Fruit fly (Drosophila melanogaster) whole organism, embryonic: ENCODE results near the gene CG33172.

Source experiments
- Ada2b ChIP-seq: fragments of 200-800 bp; sonication (Bioruptor generic); IDR thresholded peaks from 2 replicates; pipeline ENCODE4 v1.3.6; 2022; ENCODE audit warnings: missing biosample characterization, missing genetic modification characterization
- Asciz ChIP-seq: fragments of 200-800 bp; sonication (Bioruptor generic); optimal IDR thresholded peaks from 2 replicates; lab custom pipeline; 2017; ENCODE audit warnings: missing biosample characterization, mild to moderate bottlenecking, missing genetic modification characterization, missing genetic modification reagents
- CG11247 ChIP-seq: fragments of 200-800 bp; sonication (Bioruptor generic); IDR thresholded peaks from 2 replicates; pipeline ENCODE4 v1.3.6; 2022; ENCODE audit warnings: missing biosample characterization, missing genetic modification characterization
- CG12071 ChIP-seq: fragments of 200-800 bp; sonication (Bioruptor generic); optimal IDR thresholded peaks from 3 replicates; lab custom pipeline; 2018; ENCODE audit warnings: missing biosample characterization, mild to moderate bottlenecking, missing genetic modification characterization
- CG18011 ChIP-seq: fragments of 200-800 bp; sonication (Bioruptor generic); optimal IDR thresholded peaks from 2 replicates; lab custom pipeline; 2017; ENCODE audit warnings: missing biosample characterization, missing genetic modification characterization, mild to moderate bottlenecking, moderate library complexity, missing genotype
- CG2116 ChIP-seq: fragments of 200-800 bp; sonication (Bioruptor generic); optimal IDR thresholded peaks from 3 replicates; lab custom pipeline; 2018; ENCODE audit warnings: missing biosample characterization, mild to moderate bottlenecking, missing genetic modification characterization
- CG2120 ChIP-seq: fragments of 200-800 bp; sonication (Bioruptor generic); optimal IDR thresholded peaks from 3 replicates; lab custom pipeline; 2016; ENCODE audit warnings: missing biosample characterization, missing genetic modification characterization
- CG30431 ChIP-seq: fragments of 200-800 bp; sonication (Bioruptor generic); optimal IDR thresholded peaks from 2 replicates; lab custom pipeline; 2017; ENCODE audit warnings: missing biosample characterization, missing genetic modification characterization
- CG3281 ChIP-seq: fragments of 200-800 bp; sonication (Bioruptor generic); optimal IDR thresholded peaks from 3 replicates; lab custom pipeline; 2017; ENCODE audit warnings: missing biosample characterization, mild to moderate bottlenecking, missing genetic modification characterization
- CG4360 ChIP-seq: fragments of 200-800 bp; sonication (Bioruptor generic); IDR thresholded peaks from 2 replicates; pipeline ENCODE4 v1.3.6; 2022; ENCODE audit warnings: missing biosample characterization, missing genetic modification characterization
- CG43689 ChIP-seq: fragments of 200-800 bp; sonication (Bioruptor generic); IDR thresholded peaks from 2 replicates; pipeline ENCODE4 v1.3.6; 2022; ENCODE audit warnings: missing biosample characterization, missing genetic modification characterization
- CG6175 ChIP-seq: fragments of 200-800 bp; sonication (Bioruptor generic); IDR thresholded peaks from 3 replicates; pipeline ENCODE4 v1.3.6; 2022; ENCODE audit warnings: missing biosample characterization, missing genetic modification characterization
- CG6683 ChIP-seq: fragments of 200-800 bp; sonication (Bioruptor generic); optimal IDR thresholded peaks from 2 replicates; lab custom pipeline; 2017; ENCODE audit warnings: missing biosample characterization, mild to moderate bottlenecking, missing genetic modification characterization, missing genetic modification reagents
- CG9437 ChIP-seq: fragments of 200-800 bp; sonication (Bioruptor generic); optimal IDR thresholded peaks from 2 replicates; lab custom pipeline; 2018; ENCODE audit warnings: missing biosample characterization, mild to moderate bottlenecking, missing genetic modification characterization
- Dek ChIP-seq: fragments of 200-800 bp; sonication (Bioruptor generic); optimal IDR thresholded peaks from 3 replicates; lab custom pipeline; 2019; ENCODE audit warnings: missing biosample characterization, mild to moderate bottlenecking, missing genetic modification characterization, moderate library complexity
- Drgx ChIP-seq: fragments of 200-800 bp; sonication (Bioruptor generic); IDR thresholded peaks from 2 replicates; pipeline ENCODE4 v1.3.6; 2022; ENCODE audit warnings: missing biosample characterization, missing genetic modification characterization
- Elba2 ChIP-seq: fragments of 200-800 bp; sonication (Bioruptor generic); optimal IDR thresholded peaks from 3 replicates; lab custom pipeline; 2016; ENCODE audit warnings: missing biosample characterization, missing genetic modification characterization
- Fer1 ChIP-seq: fragments of 200-800 bp; sonication (Bioruptor generic); optimal IDR thresholded peaks from 2 replicates; lab custom pipeline; 2017; ENCODE audit warnings: missing biosample characterization, mild to moderate bottlenecking, missing genetic modification characterization
- Fer2 ChIP-seq: fragments of 200-800 bp; sonication (Bioruptor generic); optimal IDR thresholded peaks from 2 replicates; lab custom pipeline; 2018; ENCODE audit warnings: missing biosample characterization, mild to moderate bottlenecking, missing genetic modification characterization, moderate library complexity
- Fer3 ChIP-seq: fragments of 200-800 bp; sonication (Bioruptor generic); optimal IDR thresholded peaks from 2 replicates; lab custom pipeline; 2018; ENCODE audit warnings: missing biosample characterization, mild to moderate bottlenecking, missing genetic modification characterization, moderate library complexity
- Gug ChIP-seq: fragments of 200-800 bp; sonication (Bioruptor generic); IDR thresholded peaks from 4 replicates; pipeline ENCODE4 v1.3.6; 2022; ENCODE audit warnings: missing biosample characterization, missing genetic modification characterization
- Hmr ChIP-seq: fragments of 200-800 bp; sonication (Bioruptor generic); optimal IDR thresholded peaks from 3 replicates; lab custom pipeline; 2017; ENCODE audit warnings: mild to moderate bottlenecking, missing biosample characterization, missing genetic modification reagents, missing genetic modification characterization
- Oaz ChIP-seq: fragments of 200-800 bp; sonication (Bioruptor generic); IDR thresholded peaks from 2 replicates; pipeline ENCODE4 v1.3.6; 2022; ENCODE audit warnings: missing biosample characterization, missing genetic modification characterization
- Scr ChIP-seq: fragments of 200-800 bp; sonication (Bioruptor generic); IDR thresholded peaks from 2 replicates; pipeline ENCODE4 v1.3.6; 2022; ENCODE audit warnings: missing biosample characterization, missing genetic modification characterization; ENCODE audit not compliant: partially characterized antibody
- Sry-δ ChIP-seq: fragments of 200-800 bp; sonication (Bioruptor generic); optimal IDR thresholded peaks from 2 replicates; lab custom pipeline; 2016; ENCODE audit warnings: missing biosample characterization, missing genetic modification characterization
- Ssrp ChIP-seq: fragments of 200-800 bp; sonication (Bioruptor generic); optimal IDR thresholded peaks from 2 replicates; lab custom pipeline; 2018; ENCODE audit warnings: missing biosample characterization, mild to moderate bottlenecking, missing genetic modification characterization, moderate library complexity
- TFAM ChIP-seq: fragments of 200-800 bp; sonication (Bioruptor generic); optimal IDR thresholded peaks from 2 replicates; lab custom pipeline; 2017; ENCODE audit warnings: missing biosample characterization, missing genetic modification characterization, inconsistent platforms
- ase ChIP-seq: fragments of 200-800 bp; sonication (Bioruptor generic); IDR thresholded peaks from 3 replicates; pipeline ENCODE4 v1.3.6; 2022; ENCODE audit warnings: missing biosample characterization, missing genetic modification characterization
- bbx ChIP-seq: fragments of 200-800 bp; sonication (Bioruptor generic); IDR thresholded peaks from 2 replicates; pipeline ENCODE4 v1.3.6; 2022; ENCODE audit warnings: missing biosample characterization, missing genetic modification characterization; ENCODE audit not compliant: partially characterized antibody
- btn ChIP-seq: fragments of 200-800 bp; sonication (Bioruptor generic); optimal IDR thresholded peaks from 2 replicates; lab custom pipeline; 2016; ENCODE audit warnings: missing biosample characterization, missing genetic modification characterization
- chn ChIP-seq: fragments of 200-800 bp; sonication (Bioruptor generic); optimal IDR thresholded peaks from 2 replicates; lab custom pipeline; 2016; ENCODE audit warnings: missing biosample characterization, missing genetic modification characterization
- croc ChIP-seq: fragments of 200-800 bp; sonication (Bioruptor generic); conservative IDR thresholded peaks from 3 replicates; pipeline ENCODE4 v1.3.6; 2022; ENCODE audit warnings: missing biosample characterization, missing genetic modification characterization
- dmrt99B ChIP-seq: fragments of 200-800 bp; sonication (Bioruptor generic); optimal IDR thresholded peaks from 2 replicates; lab custom pipeline; 2018; ENCODE audit warnings: missing biosample characterization, mild to moderate bottlenecking, missing genetic modification characterization, moderate library complexity
- emc ChIP-seq: fragments of 200-800 bp; sonication (Bioruptor generic); optimal IDR thresholded peaks from 2 replicates; lab custom pipeline; 2016; ENCODE audit warnings: missing biosample characterization, missing genetic modification characterization
- eve ChIP-seq, 2 experiments: fragments of >200 bp; optimal IDR thresholded peaks; 2 replicates each; lab custom pipeline; 2017; ENCODE audit warnings: missing biosample characterization in 2 of 2, missing genetic modification characterization in 2 of 2
- ewg ChIP-seq: fragments of 200-800 bp; sonication (Bioruptor generic); optimal IDR thresholded peaks from 3 replicates; lab custom pipeline; 2017; ENCODE audit warnings: mild to moderate bottlenecking, missing biosample characterization, missing genetic modification reagents, missing genetic modification characterization
- ftz-f1 ChIP-seq: fragments of 200-800 bp; sonication (Bioruptor generic); optimal IDR thresholded peaks from 2 replicates; lab custom pipeline; 2016; ENCODE audit warnings: missing biosample characterization, missing genetic modification characterization
- gcm2 ChIP-seq: fragments of 200-800 bp; sonication (Bioruptor generic); optimal IDR thresholded peaks from 2 replicates; lab custom pipeline; 2016; ENCODE audit warnings: missing biosample characterization, missing genetic modification characterization
- h ChIP-seq: fragments of >200 bp; optimal IDR thresholded peaks from 2 replicates; lab custom pipeline; 2017
- jing ChIP-seq: fragments of 200-800 bp; sonication (Bioruptor generic); optimal IDR thresholded peaks from 2 replicates; lab custom pipeline; 2018; ENCODE audit warnings: missing biosample characterization, mild to moderate bottlenecking, missing genetic modification characterization
- jumu ChIP-seq: fragments of 200-800 bp; sonication (Bioruptor generic); optimal IDR thresholded peaks from 3 replicates; lab custom pipeline; 2016; ENCODE audit warnings: missing biosample characterization, missing genetic modification characterization
- lbe ChIP-seq: fragments of 200-800 bp; sonication (Bioruptor generic); optimal IDR thresholded peaks from 2 replicates; lab custom pipeline; 2016; ENCODE audit warnings: missing biosample characterization, mild to moderate bottlenecking, missing genetic modification characterization
- lilli ChIP-seq: fragments of 200-800 bp; sonication (Bioruptor generic); optimal IDR thresholded peaks from 3 replicates; lab custom pipeline; 2016; ENCODE audit warnings: missing biosample characterization, missing genetic modification characterization
- nom ChIP-seq: fragments of 200-800 bp; sonication (Bioruptor generic); optimal IDR thresholded peaks from 2 replicates; lab custom pipeline; 2017; ENCODE audit warnings: missing biosample characterization, missing genetic modification characterization, mild to moderate bottlenecking, moderate library complexity, missing genetic modification reagents
- seq ChIP-seq: fragments of 200-800 bp; sonication (Bioruptor generic); IDR thresholded peaks from 2 replicates; pipeline ENCODE4 v1.3.6; 2022; ENCODE audit warnings: missing biosample characterization, missing genetic modification characterization
- sob ChIP-seq: fragments of 200-800 bp; sonication (Bioruptor generic); IDR thresholded peaks from 2 replicates; pipeline ENCODE4 v1.3.6; 2022; ENCODE audit warnings: missing biosample characterization, missing genetic modification characterization
- sr ChIP-seq: fragments of 200-800 bp; sonication (Bioruptor generic); IDR thresholded peaks from 3 replicates; pipeline ENCODE4 v1.3.6; 2022; ENCODE audit warnings: missing biosample characterization, missing genetic modification characterization
- tin ChIP-seq: fragments of 200-800 bp; sonication (Bioruptor generic); optimal IDR thresholded peaks from 3 replicates; lab custom pipeline; 2016; ENCODE audit warnings: missing biosample characterization, missing genetic modification characterization
- trem ChIP-seq: fragments of 200-800 bp; optimal IDR thresholded peaks from 3 replicates; lab custom pipeline; 2019; ENCODE audit warnings: missing biosample characterization, mild to moderate bottlenecking, missing genetic modification characterization, moderate library complexity
- twi ChIP-seq: fragments of 200-800 bp; optimal IDR thresholded peaks from 2 replicates; lab custom pipeline; 2019; ENCODE audit warnings: missing biosample characterization, mild to moderate bottlenecking, missing genetic modification characterization, moderate library complexity
- yki ChIP-seq: fragments of >200 bp; optimal IDR thresholded peaks from 3 replicates; lab custom pipeline; 2018

CG33172 gene

dm6 chrX:15802880-15803650 lies 33.6 kb downstream of the CG33172 start (continued):
- TF ChIP-seq emc (no peak), CG43689 (GFP tag; lab: Robert Waterston, UW) (no peak), Oaz (GFP tag; lab: Robert Waterston, UW) (no peak), chn (GFP tag; lab: Kevin White, UChicago) (no peak), ftz-f1 (GFP tag; lab: Kevin White, UChicago) (no peak), Elba2 (no peak), trem (peak; percentile 11), btn (GFP tag; lab: Kevin White, UChicago) (no peak), CG3281 (peak; percentile 32), CG30431 (GFP tag; lab: Kevin White, UChicago) (no peak), CG2120 (peak; percentile 31), CG6683 (GFP tag; lab: Kevin White, UChicago) (no peak), CG9437 (GFP tag; lab: Kevin White, UChicago) (no peak), ewg (no peak), TFAM (GFP tag; lab: Kevin White, UChicago) (no peak), Sry-δ (GFP tag; lab: Kevin White, UChicago) (peak; percentile 76), jumu (GFP tag; lab: Kevin White, UChicago) (no peak), nom (GFP tag; lab: Kevin White, UChicago) (no peak), tin (no peak), Hmr (peak; percentile 58), lilli (GFP tag; lab: Kevin White, UChicago) (peak; percentile 23), Scr (GFP tag; lab: Robert Waterston, UW) (peak; percentile 81), Ada2b (GFP tag; lab: Robert Waterston, UW) (no peak), dmrt99B (peak; percentile 4), Drgx (GFP tag; lab: Robert Waterston, UW) (no peak), Fer2 (no peak), Fer1 (GFP tag; lab: Kevin White, UChicago) (peak; percentile 6), gcm2 (GFP tag; lab: Kevin White, UChicago) (no peak), CG6175 (no peak), sr (no peak), Asciz (GFP tag; lab: Kevin White, UChicago) (no peak), CG4360 (GFP tag; lab: Robert Waterston, UW) (no peak), Dek (no peak), CG12071 (no peak), eve (GFP tag; optimal IDR thresholded peaks at IDR 0.05; lab: Kevin White, UChicago) (peak in 1 of 2 experiments; percentile 38), Gug (GFP tag; lab: Robert Waterston, UW) (no peak), yki (lab: Kevin White, UChicago) (no peak), twi (tag; lab: Kevin White, UChicago) (no peak), sob (no peak), croc (GFP tag; lab: Robert Waterston, UW) (no peak), bbx (peak; percentile 74), jing (GFP tag; lab: Kevin White, UChicago) (no peak), ase (GFP tag; lab: Robert Waterston, UW) (no peak), CG2116 (GFP tag; lab: Kevin White, UChicago) (peak; percentile 36), CG11247 (GFP tag; lab: Robert Waterston, UW) (peak; percentile 17; the same call in 1 of the 2 replicates), lbe (no peak), h (no peak), Ssrp (tag; lab: Kevin White, UChicago) (no peak), CG18011 (GFP tag; lab: Kevin White, UChicago) (no peak), seq (no peak), Fer3 (tag; lab: Kevin White, UChicago) (peak; percentile 7)
